Worm (Caenorhabditis elegans): ENCODE data around the gene srx-110.

Gene srx-110

ce11 chrII:3736893-3737375 is 27.6 kb downstream of the srx-110 start, which contains the start of gene F12E12.6:
TSS of gene F12E12.6 (minus strand) at chrII:3736943.
- TF ChIP-seq elt-1 (tag; optimal IDR thresholded peaks at IDR 0.05): no peak
- TF ChIP-seq unc-39 (tag; optimal IDR thresholded peaks at IDR 0.05): no peak
- TF ChIP-seq mdl-1 (tag; optimal IDR thresholded peaks at IDR 0.05): no peak
- no peak for TF ChIP-seq R02D3.7 (tag; optimal IDR thresholded peaks at IDR 0.05)
- no peak for TF ChIP-seq elt-2 (tag; optimal IDR thresholded peaks at IDR 0.05)
- no peak for TF ChIP-seq unc-62 (GFP tag; optimal IDR thresholded peaks at IDR 0.05)
- no peak for TF ChIP-seq nhr-77 (tag; optimal IDR thresholded peaks at IDR 0.05)
- TF ChIP-seq pha-4 (tag; optimal IDR thresholded peaks at IDR 0.05): no peak
- TF ChIP-seq nhr-11 (tag; optimal IDR thresholded peaks at IDR 0.05): no peak
- no peak for TF ChIP-seq daf-12 (tag; optimal IDR thresholded peaks at IDR 0.05)
- TF ChIP-seq tbx-2 (tag; optimal IDR thresholded peaks at IDR 0.05): no peak
- no peak for TF ChIP-seq ceh-9 (tag; optimal IDR thresholded peaks at IDR 0.05)
- no peak for TF ChIP-seq nfya-1 (tag; optimal IDR thresholded peaks at IDR 0.05; ENCODE audit: insufficient read depth)

DNA sequence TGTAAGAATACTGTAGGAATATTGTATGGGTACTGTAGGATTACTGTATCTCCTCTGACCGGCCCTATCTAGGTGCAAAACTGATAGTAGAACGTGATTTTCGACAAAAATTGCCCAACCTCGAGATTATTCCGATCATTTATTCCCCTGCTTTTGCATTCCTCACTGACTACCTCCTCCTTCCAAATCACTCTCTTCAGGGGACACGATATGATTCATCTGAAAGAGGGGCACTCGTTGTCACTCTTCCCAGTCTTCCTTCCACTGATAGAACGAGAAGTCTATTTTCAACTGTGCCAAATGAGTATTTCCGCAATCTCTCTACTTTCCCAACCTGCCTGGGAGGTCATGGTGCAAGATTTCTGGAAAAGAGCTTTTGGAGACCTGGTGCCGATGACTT is 30.3 kb downstream of the srx-110 start, which contains the start of gene F12E12.2:
TSS of gene F12E12.2 (plus strand) at position 301 of the 400 bp plus-strand sequence.
- TF ChIP-seq ztf-11 (tag; optimal IDR thresholded peaks at IDR 0.05): no peak
- TF ChIP-seq ceh-28 (tag; optimal IDR thresholded peaks at IDR 0.05): no peak
- TF ChIP-seq ZK546.5 (tag; optimal IDR thresholded peaks at IDR 0.05): no peak
- no peak for TF ChIP-seq nhr-67 (tag; optimal IDR thresholded peaks at IDR 0.05)

DNA sequence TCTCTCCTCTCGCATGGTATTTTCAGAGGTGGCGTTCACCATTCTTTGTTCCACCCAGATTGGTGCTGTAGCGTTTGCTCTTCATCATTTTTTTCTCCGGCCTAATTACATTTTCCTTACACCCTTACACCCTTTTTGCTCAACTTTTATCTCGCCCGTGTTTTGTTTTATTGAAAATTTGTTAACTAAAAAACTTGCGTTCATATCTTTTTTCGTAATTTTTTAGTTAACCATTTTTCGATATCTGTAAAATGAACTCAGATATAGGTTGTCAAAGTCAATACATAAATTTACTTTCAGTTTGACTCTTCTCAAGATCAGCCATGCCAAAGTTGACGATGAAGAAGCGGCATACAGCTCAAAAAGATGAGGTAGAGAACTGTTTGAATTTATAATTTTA is 32.2 kb downstream of the srx-110 start, which contains the start of gene F12E12.1:
TSS of gene F12E12.1 (plus strand) at position 301 of the 400 bp plus-strand sequence.
- no peak for TF ChIP-seq ceh-28 (tag; optimal IDR thresholded peaks at IDR 0.05)
- TF ChIP-seq eor-1 (tag; optimal IDR thresholded peaks at IDR 0.05): no peak
- TF ChIP-seq aly-2 (tag; optimal IDR thresholded peaks at IDR 0.05): no peak
- no peak for TF ChIP-seq elt-3 (tag; optimal IDR thresholded peaks at IDR 0.05)
- TF ChIP-seq ama-1 (optimal IDR thresholded peaks at IDR 0.05): no peak
- no peak for TF ChIP-seq lin-39 (tag; optimal IDR thresholded peaks at IDR 0.05)
- TF ChIP-seq zag-1 (tag; optimal IDR thresholded peaks at IDR 0.05): no peak
- no peak for TF ChIP-seq ceh-16 (tag; optimal IDR thresholded peaks at IDR 0.05)
- TF ChIP-seq elt-2 (tag; optimal IDR thresholded peaks at IDR 0.05): no peak
- TF ChIP-seq lsy-12 (tag; optimal IDR thresholded peaks at IDR 0.05): no peak
- no peak for TF ChIP-seq pha-4 (tag; optimal IDR thresholded peaks at IDR 0.05)
- no peak for TF ChIP-seq nhr-23 (tag; optimal IDR thresholded peaks at IDR 0.05)
- TF ChIP-seq nhr-77 (tag; optimal IDR thresholded peaks at IDR 0.05): no peak
- TF ChIP-seq tbx-2 (tag; optimal IDR thresholded peaks at IDR 0.05): no peak
- TF ChIP-seq nhr-28 (tag; optimal IDR thresholded peaks at IDR 0.05): no peak
- no peak for TF ChIP-seq ceh-9 (tag; optimal IDR thresholded peaks at IDR 0.05)
- TF ChIP-seq nhr-11 (tag; optimal IDR thresholded peaks at IDR 0.05): no peak
- TF ChIP-seq fkh-2 (tag; optimal IDR thresholded peaks at IDR 0.05): no peak
- no peak for TF ChIP-seq fkh-10 (GFP tag; optimal IDR thresholded peaks at IDR 0.05)
- TF ChIP-seq nhr-237 (tag; optimal IDR thresholded peaks at IDR 0.05): no peak

ce11 chrII:3743684-3744200 is 34.4 kb downstream of the srx-110 start, which contains the start of gene nta-1:
TSS of gene nta-1 (minus strand) at chrII:3743814.
- peak; percentile 76 for TF ChIP-seq pha-4 (tag; optimal IDR thresholded peaks at IDR 0.05)
- no peak for TF ChIP-seq unc-62 (GFP tag; optimal IDR thresholded peaks at IDR 0.05)
- peak; percentile 51 for TF ChIP-seq pqm-1 (tag; optimal IDR thresholded peaks at IDR 0.05)
- TF ChIP-seq elt-2 (tag; optimal IDR thresholded peaks at IDR 0.05): peak; percentile 24
- TF ChIP-seq elt-3 (tag; optimal IDR thresholded peaks at IDR 0.05): no peak

DNA sequence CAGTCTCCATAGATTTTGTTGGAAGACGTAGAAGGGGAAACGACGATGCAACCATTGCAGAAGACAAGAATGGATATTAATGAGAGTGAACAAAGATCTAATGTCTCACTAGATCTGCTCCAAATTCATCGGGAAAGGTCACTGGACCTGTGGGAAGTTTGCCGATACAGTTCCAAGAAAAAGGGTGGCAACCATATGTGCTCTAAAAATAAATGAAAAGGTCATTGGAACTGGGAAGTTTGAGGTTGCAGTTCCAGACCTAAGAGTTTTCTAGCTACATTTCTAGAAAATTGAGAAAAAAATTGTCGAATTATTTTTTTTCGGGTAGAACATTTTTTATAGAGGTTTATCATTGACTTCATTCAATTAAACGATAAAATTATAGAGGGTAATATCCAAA is 38.0 kb downstream of the srx-110 start, which contains the start of gene fbxb-92:
TSS of gene fbxb-92 (minus strand) at position 101 of the 400 bp plus-strand sequence.
- no peak for TF ChIP-seq pha-4 (tag; optimal IDR thresholded peaks at IDR 0.05)
- no peak for TF ChIP-seq nhr-25 (tag; optimal IDR thresholded peaks at IDR 0.05)
- no peak for TF ChIP-seq R02D3.7 (tag; optimal IDR thresholded peaks at IDR 0.05)
- no peak for TF ChIP-seq egl-27 (tag; optimal IDR thresholded peaks at IDR 0.05)
- no peak for TF ChIP-seq aly-2 (tag; optimal IDR thresholded peaks at IDR 0.05)
- TF ChIP-seq hmg-11 (tag; optimal IDR thresholded peaks at IDR 0.05): no peak
- no peak for TF ChIP-seq mml-1 (tag; optimal IDR thresholded peaks at IDR 0.05)
- no peak for TF ChIP-seq ztf-11 (tag; optimal IDR thresholded peaks at IDR 0.05)
- no peak for TF ChIP-seq unc-62 (GFP tag; optimal IDR thresholded peaks at IDR 0.05)
- TF ChIP-seq nhr-28 (tag; optimal IDR thresholded peaks at IDR 0.05): no peak
- no peak for TF ChIP-seq tbx-2 (tag; optimal IDR thresholded peaks at IDR 0.05)
- TF ChIP-seq unc-39 (tag; optimal IDR thresholded peaks at IDR 0.05): no peak
- no peak for TF ChIP-seq skn-1 (tag; optimal IDR thresholded peaks at IDR 0.05)
- no peak for TF ChIP-seq nhr-237 (tag; optimal IDR thresholded peaks at IDR 0.05)
- no peak for TF ChIP-seq nhr-77 (tag; optimal IDR thresholded peaks at IDR 0.05)
